Worm (Caenorhabditis elegans) whole organism, young adult: ENCODE results near the gene F32D8.12.

Experiments
- B0035.1 ChIP-seq: sonication (generic microtip); optimal IDR thresholded peaks from 2 replicates; lab custom pipeline; 2016; ENCODE audit warnings: missing genetic modification characterization, mild to moderate bottlenecking, missing compliant biosample characterization, missing genotype, missing genetic modification reagents
- F22D6.2 ChIP-seq: sonication (generic microtip); optimal IDR thresholded peaks from 2 replicates; lab custom pipeline; 2016; ENCODE audit warnings: mild to moderate bottlenecking, missing genetic modification characterization, missing compliant biosample characterization
- F23B12.7 ChIP-seq: sonication (generic microtip); optimal IDR thresholded peaks from 2 replicates; lab custom pipeline; 2017; ENCODE audit warnings: missing genetic modification characterization, mild to moderate bottlenecking, missing compliant biosample characterization, antibody characterized with exemption, moderate library complexity; ENCODE audit not compliant: insufficient read depth
- F33H1.4 ChIP-seq: fragments of 200-800 bp; sonication (Bioruptor generic); IDR thresholded peaks from 2 replicates; pipeline ENCODE4 v1.3.6; 2022; ENCODE audit warnings: missing genetic modification reagents, missing genetic modification characterization, missing compliant biosample characterization
- F49E8.2 ChIP-seq: sonication (generic microtip); optimal IDR thresholded peaks from 3 replicates; lab custom pipeline; 2017; ENCODE audit warnings: missing genetic modification characterization, mild to moderate bottlenecking, missing compliant biosample characterization, antibody characterized with exemption, moderate library complexity; ENCODE audit not compliant: insufficient read depth
- F52B5.7 ChIP-seq: sonication (generic microtip); optimal IDR thresholded peaks from 2 replicates; lab custom pipeline; 2016; ENCODE audit warnings: mild to moderate bottlenecking, missing genetic modification characterization, missing compliant biosample characterization
- F55B11.4 ChIP-seq: sonication (generic microtip); optimal IDR thresholded peaks from 2 replicates; lab custom pipeline; 2016; ENCODE audit warnings: missing compliant biosample characterization, missing genetic modification characterization, borderline replicate concordance; ENCODE audit not compliant: insufficient read depth
- K11D2.4 ChIP-seq: fragments of 200-800 bp; sonication (Bioruptor generic); IDR thresholded peaks from 2 replicates; pipeline ENCODE4 v1.3.6; 2022; ENCODE audit warnings: missing genetic modification reagents, missing genetic modification characterization, missing compliant biosample characterization
- K12H6.12 ChIP-seq: fragments of 200-800 bp; sonication (Bioruptor generic); optimal IDR thresholded peaks from 2 replicates; lab custom pipeline; 2018; ENCODE audit warnings: mild to moderate bottlenecking, missing genetic modification characterization, missing compliant biosample characterization
- T26A5.8 ChIP-seq: sonication (generic microtip); optimal IDR thresholded peaks from 2 replicates; lab custom pipeline; 2016; ENCODE audit warnings: missing genetic modification characterization, missing compliant biosample characterization
- Y53F4B.3 ChIP-seq: fragments of 200-800 bp; sonication (Bioruptor generic); IDR thresholded peaks from 2 replicates; pipeline ENCODE4 v1.3.6; 2022; ENCODE audit warnings: missing genetic modification reagents, missing genetic modification characterization, missing compliant biosample characterization
- Y56A3A.18 ChIP-seq: fragments of 200-800 bp; sonication (Bioruptor generic); IDR thresholded peaks from 2 replicates; pipeline ENCODE4 v1.3.6; 2022; ENCODE audit warnings: missing genetic modification reagents, missing genetic modification characterization, missing compliant biosample characterization
- Y95B8A.8 ChIP-seq: fragments of 200-800 bp; sonication (Bioruptor generic); IDR thresholded peaks from 2 replicates; pipeline ENCODE4 v1.3.6; 2022; ENCODE audit warnings: missing genetic modification reagents, missing genetic modification characterization, missing compliant biosample characterization
- ZK185.1 ChIP-seq: sonication (generic microtip); optimal IDR thresholded peaks from 2 replicates; lab custom pipeline; 2016; ENCODE audit warnings: mild to moderate bottlenecking, missing genetic modification characterization, missing compliant biosample characterization; ENCODE audit not compliant: poor library complexity, severe bottlenecking
- akir-1 ChIP-seq: fragments of 200-800 bp; sonication (Bioruptor generic); optimal IDR thresholded peaks from 2 replicates; lab custom pipeline; 2018; ENCODE audit warnings: mild to moderate bottlenecking, missing genetic modification characterization, moderate library complexity, missing compliant biosample characterization
- aptf-2 ChIP-seq: fragments of 200-800 bp; sonication (Bioruptor generic); conservative IDR thresholded peaks from 2 replicates; pipeline ENCODE4 v1.3.6; 2022; ENCODE audit warnings: missing genetic modification reagents, missing genetic modification characterization, missing compliant biosample characterization
- aptf-3 ChIP-seq: fragments of 200-800 bp; sonication (Bioruptor generic); IDR thresholded peaks from 2 replicates; pipeline ENCODE4 v1.3.6; 2022; ENCODE audit warnings: missing genetic modification characterization, missing compliant biosample characterization
- athp-1 ChIP-seq: sonication (generic microtip); optimal IDR thresholded peaks from 2 replicates; lab custom pipeline; 2017; ENCODE audit warnings: mild to moderate bottlenecking, missing genetic modification characterization, missing compliant biosample characterization
- cebp-2 ChIP-seq: fragments of 200-800 bp; sonication (Bioruptor generic); IDR thresholded peaks from 2 replicates; pipeline ENCODE4 v1.3.6; 2022; ENCODE audit warnings: missing genetic modification characterization, missing compliant biosample characterization
- ceh-40 ChIP-seq: fragments of 200-800 bp; sonication (Bioruptor generic); IDR thresholded peaks from 2 replicates; pipeline ENCODE4 v1.3.6; 2022; ENCODE audit warnings: missing genetic modification characterization, missing compliant biosample characterization
- ceh-58 ChIP-seq: fragments of 200-800 bp; sonication (Bioruptor generic); IDR thresholded peaks from 2 replicates; pipeline ENCODE4 v1.3.6; 2022; ENCODE audit warnings: missing genetic modification characterization, missing compliant biosample characterization
- chd-7 ChIP-seq: sonication (generic microtip); optimal IDR thresholded peaks from 2 replicates; lab custom pipeline; 2016; ENCODE audit warnings: mild to moderate bottlenecking, missing genetic modification characterization, moderate library complexity, missing compliant biosample characterization
- die-1 ChIP-seq: sonication (generic microtip); optimal IDR thresholded peaks from 2 replicates; lab custom pipeline; 2016; ENCODE audit warnings: missing genotype, mild to moderate bottlenecking, missing genetic modification characterization, missing compliant biosample characterization
- dox-1 ChIP-seq: fragments of 200-800 bp; sonication (Bioruptor generic); IDR thresholded peaks from 2 replicates; pipeline ENCODE4 v1.3.6; 2022; ENCODE audit warnings: missing genetic modification reagents, missing genetic modification characterization, missing compliant biosample characterization
- ekl-4 ChIP-seq: fragments of 200-800 bp; sonication (Bioruptor generic); IDR thresholded peaks from 2 replicates; pipeline ENCODE4 v1.3.6; 2022; ENCODE audit warnings: missing genetic modification reagents, missing genetic modification characterization, missing compliant biosample characterization
- fkh-3 ChIP-seq: sonication (generic microtip); optimal IDR thresholded peaks from 2 replicates; lab custom pipeline; 2016; ENCODE audit warnings: mild to moderate bottlenecking, missing genetic modification characterization, missing compliant biosample characterization
- gei-17 ChIP-seq: fragments of 200-800 bp; sonication (Bioruptor generic); optimal IDR thresholded peaks from 2 replicates; lab custom pipeline; 2018; ENCODE audit warnings: mild to moderate bottlenecking, missing genetic modification characterization, missing compliant biosample characterization
- hmg-1.2 ChIP-seq: fragments of 200-800 bp; sonication (Bioruptor generic); IDR thresholded peaks from 2 replicates; pipeline ENCODE4 v1.3.6; 2022; ENCODE audit warnings: missing genetic modification reagents, missing genetic modification characterization, missing compliant biosample characterization
- hmg-20 ChIP-seq: fragments of 200-800 bp; sonication (Bioruptor generic); IDR thresholded peaks from 2 replicates; pipeline ENCODE4 v1.3.6; 2022; ENCODE audit warnings: missing genetic modification reagents, missing genetic modification characterization, missing compliant biosample characterization
- let-526 ChIP-seq: fragments of 200-800 bp; sonication (Bioruptor generic); IDR thresholded peaks from 2 replicates; pipeline ENCODE4 v1.3.6; 2022; ENCODE audit warnings: missing genetic modification reagents, missing genetic modification characterization, missing compliant biosample characterization
- let-607 ChIP-seq, 2 experiments: fragments of 200-800 bp in 1 of 2; sonication (Bioruptor generic) in 1 of 2; sonication (generic microtip) in 1 of 2; optimal IDR thresholded peaks; 2 replicates each; lab custom pipeline; 2016 to 2018; ENCODE audit warnings: mild to moderate bottlenecking in 2 of 2, missing compliant biosample characterization in 2 of 2, missing genetic modification characterization in 2 of 2, moderate library complexity in 2 of 2, missing genotype in 1 of 2
- lin-26 ChIP-seq: fragments of 200-800 bp; sonication (Bioruptor generic); IDR thresholded peaks from 2 replicates; pipeline ENCODE4 v1.3.6; 2022; ENCODE audit warnings: missing genetic modification reagents, missing genetic modification characterization, missing compliant biosample characterization
- lir-1 ChIP-seq: fragments of 200-800 bp; sonication (Bioruptor generic); conservative IDR thresholded peaks from 2 replicates; pipeline ENCODE4 v1.3.6; 2022; ENCODE audit warnings: missing genetic modification reagents, missing genetic modification characterization, missing compliant biosample characterization
- mes-4 ChIP-seq: sonication (generic microtip); optimal IDR thresholded peaks from 2 replicates; lab custom pipeline; 2016; ENCODE audit warnings: missing genotype, missing genetic modification characterization, missing compliant biosample characterization
- nfya-1 ChIP-seq: sonication (generic microtip); optimal IDR thresholded peaks from 2 replicates; lab custom pipeline; 2017; ENCODE audit warnings: antibody characterized with exemption, missing compliant biosample characterization, missing genetic modification characterization, borderline replicate concordance; ENCODE audit not compliant: insufficient read depth
- nhr-80 ChIP-seq: sonication (generic microtip); optimal IDR thresholded peaks from 2 replicates; lab custom pipeline; 2016; ENCODE audit warnings: missing genetic modification characterization, missing compliant biosample characterization
- pbrm-1 ChIP-seq: fragments of 200-800 bp; sonication (Bioruptor generic); IDR thresholded peaks from 2 replicates; pipeline ENCODE4 v1.3.6; 2022; ENCODE audit warnings: missing genetic modification reagents, missing genetic modification characterization, missing compliant biosample characterization
- rpc-1 ChIP-seq, 2 experiments: fragments of 150-350 bp in 1 of 2; sonication (generic microtip) in 1 of 2; optimal IDR thresholded peaks; 2 replicates each; lab custom pipeline; 2014 to 2018; ENCODE audit warnings: missing biosample characterization in 1 of 2, missing genetic modification characterization in 1 of 2, missing genetic modification reagents in 1 of 2, missing genotype in 1 of 2
- snpc-1.3 ChIP-seq: sonication (generic microtip); optimal IDR thresholded peaks from 2 replicates; lab custom pipeline; 2017; ENCODE audit warnings: missing genetic modification characterization, mild to moderate bottlenecking, missing compliant biosample characterization, antibody characterized with exemption, moderate library complexity, missing genotype, missing genetic modification reagents; ENCODE audit not compliant: insufficient read depth
- snpc-3.4 ChIP-seq: sonication (generic microtip); optimal IDR thresholded peaks from 2 replicates; lab custom pipeline; 2017; ENCODE audit warnings: missing genetic modification characterization, mild to moderate bottlenecking, missing compliant biosample characterization, antibody characterized with exemption, moderate library complexity, missing genotype, missing genetic modification reagents
- somi-1 ChIP-seq: fragments of 200-800 bp; sonication (Bioruptor generic); optimal IDR thresholded peaks from 2 replicates; lab custom pipeline; 2018; ENCODE audit warnings: mild to moderate bottlenecking, missing genetic modification characterization, missing compliant biosample characterization
- sptf-2 ChIP-seq: fragments of 200-800 bp; sonication (Bioruptor generic); optimal IDR thresholded peaks from 2 replicates; lab custom pipeline; 2018; ENCODE audit warnings: mild to moderate bottlenecking, missing genetic modification characterization, missing compliant biosample characterization
- tlf-1 ChIP-seq: fragments of 200-800 bp; sonication (Bioruptor generic); optimal IDR thresholded peaks from 2 replicates; lab custom pipeline; 2018; ENCODE audit warnings: mild to moderate bottlenecking, missing genetic modification characterization, missing compliant biosample characterization
- unc-62 ChIP-seq: fragments of 150-350 bp; optimal IDR thresholded peaks from 2 replicates; lab custom pipeline; 2014; ENCODE audit warnings: missing biosample characterization, missing genetic modification reagents, missing genetic modification characterization

Gene F32D8.12

ce11 chrV:10859048-10859637 lies 31.7 kb downstream of the F32D8.12 start:
- TF ChIP-seq F55B11.4 (tag; lab: Kevin White, UChicago) (no peak), athp-1 (tag; lab: Kevin White, UChicago) (no peak), unc-62 (peak; percentile 37), let-526 (GFP tag; lab: Robert Waterston, UW) (no peak), Y56A3A.18 (no peak), nhr-80 (tag; lab: Kevin White, UChicago) (peak; percentile 18), ceh-58 (GFP tag; lab: Robert Waterston, UW) (no peak), hmg-1.2 (GFP tag; lab: Robert Waterston, UW) (0 out of 2 replicates have a peak, but pooled peaks have one; percentile 16)

- TF ChIP-seq Y53F4B.3 (GFP tag; lab: Robert Waterston, UW) (no peak), gei-17 (GFP tag; lab: Kevin White, UChicago) (peak; percentile 17), aptf-3 (GFP tag; lab: Robert Waterston, UW) (no peak), pbrm-1 (no peak), hmg-20 (no peak), T26A5.8 (tag; lab: Kevin White, UChicago) (no peak), chd-7 (tag; lab: Kevin White, UChicago) (peak; percentile 80), tlf-1 (GFP tag; lab: Kevin White, UChicago) (peak; percentile 26), fkh-3 (tag; lab: Kevin White, UChicago) (no peak), F55B11.4 (tag; lab: Kevin White, UChicago) (no peak), F22D6.2 (tag; lab: Kevin White, UChicago) (no peak), nfya-1 (tag; lab: Kevin White, UChicago) (no peak), mes-4 (tag; lab: Kevin White, UChicago) (no peak), let-526 (GFP tag; lab: Robert Waterston, UW) (no peak), somi-1 (GFP tag; lab: Kevin White, UChicago) (peak; percentile 91), F33H1.4 (GFP tag; lab: Robert Waterston, UW) (no peak), lin-26 (GFP tag; lab: Robert Waterston, UW) (0 out of 2 replicates have a peak, but pooled peaks have one; percentile 49), rpc-1 (optimal IDR thresholded peaks at IDR 0.05; lab: Kevin White, UChicago) (no peak), rpc-1 (tag; optimal IDR thresholded peaks at IDR 0.05; lab: Kevin White, UChicago) (no peak), K11D2.4 (GFP tag; lab: Robert Waterston, UW) (peak; percentile 72; the same call in 1 of the 2 replicates), let-607 (tag; optimal IDR thresholded peaks at IDR 0.05; lab: Kevin White, UChicago) (peak in 1 of 2 experiments; percentile 21), die-1 (tag; lab: Kevin White, UChicago) (no peak), ceh-40 (GFP tag; lab: Robert Waterston, UW) (no peak), K12H6.12 (tag; lab: Kevin White, UChicago) (peak; percentile 86), cebp-2 (GFP tag; lab: Robert Waterston, UW) (no peak), snpc-1.3 (tag; lab: Kevin White, UChicago) (no peak), F23B12.7 (tag; lab: Kevin White, UChicago) (no peak), sptf-2 (no peak), aptf-2 (GFP tag; lab: Robert Waterston, UW) (no peak), snpc-3.4 (no peak), lir-1 (GFP tag; lab: Robert Waterston, UW) (no peak), Y95B8A.8 (peak; percentile 63; the same call in 1 of the 2 replicates), dox-1 (peak; percentile 63; the same call in 1 of the 2 replicates), ZK185.1 (tag; lab: Kevin White, UChicago) (no peak), F49E8.2 (no peak), B0035.1 (tag; lab: Kevin White, UChicago) (no peak), hmg-1.2 (GFP tag; lab: Robert Waterston, UW) (peak; percentile 50; the same call in 1 of the 2 replicates), akir-1 (GFP tag; lab: Kevin White, UChicago) (no peak), ekl-4 (GFP tag; lab: Robert Waterston, UW) (no peak), F52B5.7 (no peak)
Measured at ce11 chrV:10858340-10858739, 32.5 kb downstream of the F32D8.12 start.
